Worm (Caenorhabditis elegans): ENCODE results near the gene K01A6.8.

Gene K01A6.8

DNA sequence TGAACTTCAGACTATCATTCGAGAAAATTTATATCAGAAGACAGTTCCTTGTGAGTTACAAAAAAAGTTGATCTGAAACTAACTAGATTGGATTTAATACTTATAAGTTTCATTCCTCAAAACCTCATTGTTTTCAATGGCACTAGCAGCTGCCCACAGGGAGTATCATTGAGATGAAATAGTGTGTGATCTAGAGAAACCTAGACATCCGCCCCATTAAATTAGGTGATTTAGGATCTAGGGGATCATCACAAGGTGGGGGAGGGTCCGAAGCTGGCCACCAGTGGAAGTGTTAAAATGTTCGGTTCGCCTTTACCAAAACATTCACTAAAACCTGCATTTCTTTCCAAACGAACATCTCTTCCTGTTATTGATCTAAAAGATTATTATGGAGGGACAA is 20.8 kb downstream of the K01A6.8 start:
- TF ChIP-seq elt-2 (tag; optimal IDR thresholded peaks at IDR 0.05) (no peak), elt-3 (tag; optimal IDR thresholded peaks at IDR 0.05) (no peak), lin-14 (GFP tag; optimal IDR thresholded peaks at IDR 0.05) (peak; percentile 11), nhr-71 (tag; optimal IDR thresholded peaks at IDR 0.05) (peak; percentile 5), fkh-8 (tag; optimal IDR thresholded peaks at IDR 0.05) (no peak), rnt-1 (tag; optimal IDR thresholded peaks at IDR 0.05) (peak; percentile 55), egl-27 (tag; optimal IDR thresholded peaks at IDR 0.05) (no peak), lir-3 (tag; optimal IDR thresholded peaks at IDR 0.05; ENCODE audit: poor library complexity) (no peak), hpl-2 (GFP tag; optimal IDR thresholded peaks at IDR 0.05) (no peak)

DNA sequence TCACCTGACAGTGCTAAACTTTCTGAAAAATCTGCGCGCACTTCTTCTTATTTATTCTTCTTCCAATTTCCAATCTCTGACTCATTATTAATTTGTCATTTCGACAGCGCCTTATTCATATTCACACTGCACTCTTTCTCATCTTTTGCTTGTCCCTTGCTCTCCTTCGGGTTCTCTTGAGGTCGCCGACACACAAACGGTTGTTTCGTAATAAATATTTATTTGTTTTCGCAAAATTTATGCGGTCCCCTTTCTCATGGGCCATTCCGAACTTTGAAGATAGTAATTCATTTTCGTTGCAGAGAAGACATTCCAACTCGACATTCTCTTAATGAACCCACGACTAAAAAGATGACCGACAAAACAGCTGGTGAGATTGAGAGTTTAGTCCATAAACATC is 22.4 kb downstream of the K01A6.8 start, which contains the start of gene magi-1:
magi-1 (plus strand) TSS at position 301 of the 400 bp plus-strand sequence.
- TF ChIP-seq fkh-10 (GFP tag; optimal IDR thresholded peaks at IDR 0.05) (no peak), skn-1 (tag; optimal IDR thresholded peaks at IDR 0.05) (no peak), elt-2 (tag; optimal IDR thresholded peaks at IDR 0.05) (no peak), mab-9 (GFP tag; IDR thresholded peaks at IDR 0.05) (no peak), sup-37 (GFP tag; optimal IDR thresholded peaks at IDR 0.05) (no peak), hlh-4 (tag; optimal IDR thresholded peaks at IDR 0.05) (no peak), C16A3.4 (tag; optimal IDR thresholded peaks at IDR 0.05) (no peak), mdl-1 (tag; optimal IDR thresholded peaks at IDR 0.05) (no peak), unc-130 (tag; optimal IDR thresholded peaks at IDR 0.05) (no peak), nhr-76 (tag; optimal IDR thresholded peaks at IDR 0.05) (no peak), vab-15 (tag; optimal IDR thresholded peaks at IDR 0.05) (no peak), sox-4 (tag; optimal IDR thresholded peaks at IDR 0.05) (no peak), nhr-19 (GFP tag; conservative IDR thresholded peaks at IDR 0.05) (no peak), nhr-11 (tag; optimal IDR thresholded peaks at IDR 0.05) (no peak), nhr-28 (tag; optimal IDR thresholded peaks at IDR 0.05) (no peak), mef-2 (tag; optimal IDR thresholded peaks at IDR 0.05) (no peak), efl-1 (optimal IDR thresholded peaks at IDR 0.05) (no peak), efl-1 (GFP tag; optimal IDR thresholded peaks at IDR 0.05 in 1 of 2) (no peak)

DNA sequence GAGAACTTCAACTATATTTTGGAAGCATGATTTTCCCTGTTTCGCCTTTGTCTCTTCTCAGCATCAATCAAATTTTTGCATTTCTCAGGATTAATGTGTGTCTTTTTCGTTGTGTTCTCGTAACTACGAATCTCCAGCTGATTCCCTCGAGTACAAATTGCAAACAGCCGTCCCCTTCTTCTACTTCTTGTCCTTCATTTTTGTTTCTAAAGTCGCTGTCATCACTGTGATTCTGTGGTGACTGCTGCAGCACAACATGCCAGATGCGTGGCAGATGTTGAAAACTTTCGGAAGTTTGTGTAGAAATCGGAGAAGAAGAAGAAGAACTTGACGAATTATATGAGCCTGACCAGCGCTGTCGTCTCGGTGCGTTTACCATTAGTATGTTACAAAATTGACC is 23.9 kb downstream of the K01A6.8 start:
- TF ChIP-seq dsc-1 (tag; optimal IDR thresholded peaks at IDR 0.05), result peak; percentile 60
- TF ChIP-seq hlh-4 (tag; optimal IDR thresholded peaks at IDR 0.05), result no peak

DNA sequence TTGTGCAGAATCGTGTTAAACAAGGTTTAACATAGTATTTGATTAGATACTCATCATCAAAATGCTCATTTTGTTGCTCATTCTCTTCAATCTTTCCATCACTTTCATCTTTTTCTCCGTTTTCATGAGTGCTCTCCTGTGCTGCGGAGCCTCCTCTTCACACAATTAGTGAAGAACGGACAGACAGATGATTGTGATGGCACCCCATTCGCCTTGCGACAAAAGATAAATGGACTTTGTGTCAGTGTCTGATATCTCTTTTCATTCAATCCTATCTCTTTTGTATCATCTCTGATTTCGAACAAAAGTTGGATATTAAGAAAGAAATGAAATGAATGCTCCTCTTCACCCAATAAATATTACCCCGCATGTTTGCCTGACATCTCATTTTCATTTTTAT is 26.8 kb downstream of the K01A6.8 start:
- TF ChIP-seq pag-3 (tag; optimal IDR thresholded peaks at IDR 0.05; ENCODE audit: borderline replicate concordance, insufficient read depth) (peak; percentile 82), lin-14 (GFP tag; optimal IDR thresholded peaks at IDR 0.05) (peak; percentile 88), rnt-1 (tag; optimal IDR thresholded peaks at IDR 0.05) (peak; percentile 56), lsy-2 (tag; optimal IDR thresholded peaks at IDR 0.05) (peak in 1 of 2 experiments; percentile 42), lin-13 (GFP tag; optimal IDR thresholded peaks at IDR 0.05) (no peak), skn-1 (tag; optimal IDR thresholded peaks at IDR 0.05) (no peak)

DNA sequence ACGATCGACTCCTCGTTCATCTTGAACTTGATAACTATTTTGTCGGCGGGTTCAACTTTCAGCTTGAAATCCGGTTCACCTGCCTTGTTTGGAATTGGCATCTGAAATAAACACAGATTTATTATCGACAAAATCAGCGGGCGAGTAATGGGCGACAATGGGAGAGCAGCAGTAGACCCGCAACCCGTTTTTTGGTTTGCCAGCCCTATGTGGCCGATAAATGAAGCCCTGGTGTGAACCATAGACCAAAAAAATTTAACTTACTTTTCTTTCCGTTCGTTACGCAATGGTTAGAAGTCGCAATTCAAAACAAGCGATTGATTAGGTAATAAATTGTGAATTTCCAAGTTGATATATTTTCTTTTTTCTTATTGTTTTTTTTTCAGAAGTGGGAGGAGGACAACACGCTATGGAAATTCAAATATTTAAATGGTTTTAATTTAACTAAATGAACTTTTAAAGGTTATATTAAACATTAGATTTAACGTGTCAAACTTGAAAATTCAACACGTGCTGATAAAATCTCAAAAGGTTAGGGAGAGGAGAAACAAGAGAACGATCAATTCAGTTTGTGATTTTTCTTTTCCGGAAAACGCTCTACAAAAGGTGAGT is 33.4 kb downstream of the K01A6.8 start, which contains the start of the genes T22B3.3 and alg-3:
T22B3.3 (minus strand) TSS at position 101 of the 612 bp plus-strand sequence.
alg-3 (plus strand) TSS at position 562 of the 612 bp plus-strand sequence.
- TF ChIP-seq ama-1 (optimal IDR thresholded peaks at IDR 0.05), result no peak
- TF ChIP-seq ceh-8 (GFP tag; optimal IDR thresholded peaks at IDR 0.05), result no peak
- no peak for TF ChIP-seq xbp-1 (tag; optimal IDR thresholded peaks at IDR 0.05)
- TF ChIP-seq unc-62 (GFP tag; optimal IDR thresholded peaks at IDR 0.05), result no peak
- no peak for TF ChIP-seq lin-35 (GFP tag; optimal IDR thresholded peaks at IDR 0.05)
- no peak for TF ChIP-seq lin-13 (GFP tag; optimal IDR thresholded peaks at IDR 0.05)
- TF ChIP-seq nhr-77 (tag; optimal IDR thresholded peaks at IDR 0.05), result no peak
- no peak for TF ChIP-seq efl-1 (optimal IDR thresholded peaks at IDR 0.05)
- TF ChIP-seq efl-1 (GFP tag; optimal IDR thresholded peaks at IDR 0.05 in 1 of 2), result no peak
- TF ChIP-seq unc-86 (tag; optimal IDR thresholded peaks at IDR 0.05), result no peak
- no peak for TF ChIP-seq aha-1 (tag; optimal IDR thresholded peaks at IDR 0.05)
- no peak for TF ChIP-seq nhr-20 (tag; optimal IDR thresholded peaks at IDR 0.05)
- no peak for TF ChIP-seq lin-15B (tag; optimal IDR thresholded peaks at IDR 0.05)
- no peak for TF ChIP-seq mef-2 (tag; optimal IDR thresholded peaks at IDR 0.05)
- TF ChIP-seq zag-1 (tag; optimal IDR thresholded peaks at IDR 0.05), result no peak
